Worm (Caenorhabditis elegans) whole organism, young adult: Measurements from ENCODE around the gene C04A2.15.
A peak's percentile ranks its signal among the peaks of the same experiment; 100 is the strongest.

Source experiments
- B0336.3 ChIP-seq: fragments of 200-800 bp; sonication (Bioruptor generic); IDR thresholded peaks from 2 replicates; pipeline ENCODE4 v1.3.6; 2022; ENCODE audit warnings: missing genetic modification characterization, missing compliant biosample characterization
- C17E4.6 ChIP-seq: fragments of 200-800 bp; sonication (Bioruptor generic); IDR thresholded peaks from 2 replicates; pipeline ENCODE4 v1.3.6; 2022; ENCODE audit warnings: missing genetic modification reagents, missing genetic modification characterization, missing compliant biosample characterization
- D2030.7 ChIP-seq: fragments of 200-800 bp; sonication (Bioruptor generic); IDR thresholded peaks from 2 replicates; pipeline ENCODE4 v1.3.6; 2022; ENCODE audit warnings: missing genetic modification reagents, missing genetic modification characterization, missing compliant biosample characterization
- F23B12.7 ChIP-seq: sonication (generic microtip); optimal IDR thresholded peaks from 2 replicates; lab custom pipeline; 2017; ENCODE audit warnings: missing genetic modification characterization, mild to moderate bottlenecking, missing compliant biosample characterization, antibody characterized with exemption, moderate library complexity; ENCODE audit not compliant: insufficient read depth
- F55B11.4 ChIP-seq: sonication (generic microtip); optimal IDR thresholded peaks from 2 replicates; lab custom pipeline; 2016; ENCODE audit warnings: missing compliant biosample characterization, missing genetic modification characterization, borderline replicate concordance; ENCODE audit not compliant: insufficient read depth
- F57A8.1 ChIP-seq: fragments of 200-800 bp; sonication (Bioruptor generic); optimal IDR thresholded peaks from 2 replicates; lab custom pipeline; 2018; ENCODE audit warnings: mild to moderate bottlenecking, missing genetic modification characterization, moderate library complexity, missing compliant biosample characterization
- F57C9.4 ChIP-seq: sonication (generic microtip); optimal IDR thresholded peaks from 2 replicates; lab custom pipeline; 2017; ENCODE audit warnings: mild to moderate bottlenecking, missing genetic modification characterization, missing compliant biosample characterization
- T07F8.4 ChIP-seq: sonication (generic microtip); optimal IDR thresholded peaks from 2 replicates; lab custom pipeline; 2016; ENCODE audit warnings: mild to moderate bottlenecking, missing genetic modification characterization, moderate library complexity, missing compliant biosample characterization
- Y56A3A.18 ChIP-seq: fragments of 200-800 bp; sonication (Bioruptor generic); IDR thresholded peaks from 2 replicates; pipeline ENCODE4 v1.3.6; 2022; ENCODE audit warnings: missing genetic modification reagents, missing genetic modification characterization, missing compliant biosample characterization
- Y67H2A.10 ChIP-seq: fragments of 200-800 bp; sonication (Bioruptor generic); conservative IDR thresholded peaks from 2 replicates; pipeline ENCODE4 v1.3.6; 2022; ENCODE audit warnings: missing genetic modification reagents, missing genetic modification characterization, missing compliant biosample characterization
- Y79H2A.3 ChIP-seq: fragments of 200-800 bp; sonication (Bioruptor generic); conservative IDR thresholded peaks from 2 replicates; pipeline ENCODE4 v1.3.6; 2022; ENCODE audit warnings: missing genetic modification reagents, missing genetic modification characterization, missing compliant biosample characterization
- akir-1 ChIP-seq: fragments of 200-800 bp; sonication (Bioruptor generic); optimal IDR thresholded peaks from 2 replicates; lab custom pipeline; 2018; ENCODE audit warnings: mild to moderate bottlenecking, missing genetic modification characterization, moderate library complexity, missing compliant biosample characterization
- athp-1 ChIP-seq: sonication (generic microtip); optimal IDR thresholded peaks from 2 replicates; lab custom pipeline; 2017; ENCODE audit warnings: mild to moderate bottlenecking, missing genetic modification characterization, missing compliant biosample characterization
- attf-5 ChIP-seq: fragments of 200-800 bp; sonication (Bioruptor generic); optimal IDR thresholded peaks from 2 replicates; lab custom pipeline; 2018; ENCODE audit warnings: mild to moderate bottlenecking, missing genetic modification characterization, missing compliant biosample characterization
- bed-2 ChIP-seq: fragments of 200-800 bp; sonication (Bioruptor generic); IDR thresholded peaks from 2 replicates; pipeline ENCODE4 v1.3.6; 2022; ENCODE audit warnings: missing genetic modification reagents, missing genetic modification characterization, missing compliant biosample characterization
- ccch-3 ChIP-seq: fragments of 200-800 bp; sonication (Bioruptor generic); optimal IDR thresholded peaks from 2 replicates; lab custom pipeline; 2018; ENCODE audit warnings: mild to moderate bottlenecking, missing genetic modification characterization, missing compliant biosample characterization
- cebp-2 ChIP-seq: fragments of 200-800 bp; sonication (Bioruptor generic); IDR thresholded peaks from 2 replicates; pipeline ENCODE4 v1.3.6; 2022; ENCODE audit warnings: missing genetic modification characterization, missing compliant biosample characterization
- ceh-27 ChIP-seq: fragments of 200-800 bp; sonication (Bioruptor generic); optimal IDR thresholded peaks from 2 replicates; lab custom pipeline; 2018; ENCODE audit warnings: mild to moderate bottlenecking, missing genetic modification characterization, moderate library complexity, missing compliant biosample characterization
- die-1 ChIP-seq: sonication (generic microtip); optimal IDR thresholded peaks from 2 replicates; lab custom pipeline; 2016; ENCODE audit warnings: missing genotype, mild to moderate bottlenecking, missing genetic modification characterization, missing compliant biosample characterization
- dox-1 ChIP-seq: fragments of 200-800 bp; sonication (Bioruptor generic); IDR thresholded peaks from 2 replicates; pipeline ENCODE4 v1.3.6; 2022; ENCODE audit warnings: missing genetic modification reagents, missing genetic modification characterization, missing compliant biosample characterization
- egl-44 ChIP-seq: fragments of 200-800 bp; sonication (Bioruptor generic); IDR thresholded peaks from 2 replicates; pipeline ENCODE4 v1.3.6; 2022; ENCODE audit warnings: missing genetic modification reagents, missing genetic modification characterization, missing compliant biosample characterization
- egrh-3 ChIP-seq: fragments of 200-800 bp; sonication (Bioruptor generic); IDR thresholded peaks from 2 replicates; pipeline ENCODE4 v1.3.6; 2022; ENCODE audit warnings: missing genetic modification reagents, missing genetic modification characterization, missing compliant biosample characterization
- ekl-4 ChIP-seq: fragments of 200-800 bp; sonication (Bioruptor generic); IDR thresholded peaks from 2 replicates; pipeline ENCODE4 v1.3.6; 2022; ENCODE audit warnings: missing genetic modification reagents, missing genetic modification characterization, missing compliant biosample characterization
- ets-4 ChIP-seq: fragments of 200-800 bp; sonication (Bioruptor generic); optimal IDR thresholded peaks from 2 replicates; lab custom pipeline; 2018; ENCODE audit warnings: mild to moderate bottlenecking, missing genetic modification characterization, missing compliant biosample characterization
- him-1 ChIP-seq: sonication (generic microtip); optimal IDR thresholded peaks from 2 replicates; lab custom pipeline; 2016; ENCODE audit warnings: missing genotype, missing genetic modification reagents, missing genetic modification characterization, missing compliant biosample characterization
- hmg-1.2 ChIP-seq: fragments of 200-800 bp; sonication (Bioruptor generic); IDR thresholded peaks from 2 replicates; pipeline ENCODE4 v1.3.6; 2022; ENCODE audit warnings: missing genetic modification reagents, missing genetic modification characterization, missing compliant biosample characterization
- lin-54 ChIP-seq: fragments of 200-800 bp; sonication (Bioruptor generic); optimal IDR thresholded peaks from 2 replicates; lab custom pipeline; 2018; ENCODE audit warnings: mild to moderate bottlenecking, missing genetic modification characterization, missing compliant biosample characterization
- lsl-1 ChIP-seq: fragments of 200-800 bp; sonication (Bioruptor generic); optimal IDR thresholded peaks from 2 replicates; lab custom pipeline; 2018; ENCODE audit warnings: mild to moderate bottlenecking, missing genetic modification characterization, moderate library complexity, missing compliant biosample characterization
- madf-6 ChIP-seq: fragments of 200-800 bp; sonication (Bioruptor generic); IDR thresholded peaks from 2 replicates; pipeline ENCODE4 v1.3.6; 2022; ENCODE audit warnings: missing genetic modification reagents, missing genetic modification characterization, missing compliant biosample characterization
- mxl-1 ChIP-seq: sonication (generic microtip); optimal IDR thresholded peaks from 2 replicates; lab custom pipeline; 2016; ENCODE audit warnings: missing genetic modification characterization, missing compliant biosample characterization
- nfya-1 ChIP-seq: sonication (generic microtip); optimal IDR thresholded peaks from 2 replicates; lab custom pipeline; 2017; ENCODE audit warnings: antibody characterized with exemption, missing compliant biosample characterization, missing genetic modification characterization, borderline replicate concordance; ENCODE audit not compliant: insufficient read depth
- nfya-2 ChIP-seq: fragments of 200-800 bp; sonication (Bioruptor generic); IDR thresholded peaks from 2 replicates; pipeline ENCODE4 v1.3.6; 2022; ENCODE audit warnings: missing genetic modification reagents, missing genetic modification characterization, missing compliant biosample characterization
- nhr-120 ChIP-seq: fragments of 200-800 bp; sonication (Bioruptor generic); IDR thresholded peaks from 2 replicates; pipeline ENCODE4 v1.3.6; 2022; ENCODE audit warnings: missing genetic modification characterization, missing compliant biosample characterization
- nhr-27 ChIP-seq: fragments of 200-800 bp; sonication (Bioruptor generic); optimal IDR thresholded peaks from 2 replicates; lab custom pipeline; 2018; ENCODE audit warnings: mild to moderate bottlenecking, missing genetic modification characterization, moderate library complexity, missing compliant biosample characterization
- nhr-90 ChIP-seq: sonication (generic microtip); optimal IDR thresholded peaks from 2 replicates; lab custom pipeline; 2016; ENCODE audit warnings: missing genotype, mild to moderate bottlenecking, missing genetic modification characterization, missing compliant biosample characterization
- pbrm-1 ChIP-seq: fragments of 200-800 bp; sonication (Bioruptor generic); IDR thresholded peaks from 2 replicates; pipeline ENCODE4 v1.3.6; 2022; ENCODE audit warnings: missing genetic modification reagents, missing genetic modification characterization, missing compliant biosample characterization
- rpc-1 ChIP-seq, 2 experiments: fragments of 150-350 bp in 1 of 2; sonication (generic microtip) in 1 of 2; optimal IDR thresholded peaks; 2 replicates each; lab custom pipeline; 2014 to 2018; ENCODE audit warnings: missing biosample characterization in 1 of 2, missing genetic modification characterization in 1 of 2, missing genetic modification reagents in 1 of 2, missing genotype in 1 of 2
- sea-2 ChIP-seq: fragments of 200-800 bp; sonication (Bioruptor generic); IDR thresholded peaks from 2 replicates; pipeline ENCODE4 v1.3.6; 2022; ENCODE audit warnings: missing genetic modification characterization, missing compliant biosample characterization
- snpc-1.1 ChIP-seq: sonication (generic microtip); optimal IDR thresholded peaks from 2 replicates; lab custom pipeline; 2017; ENCODE audit warnings: missing genetic modification characterization, mild to moderate bottlenecking, missing compliant biosample characterization, antibody characterized with exemption, moderate library complexity, missing genotype, missing genetic modification reagents; ENCODE audit not compliant: insufficient read depth
- snpc-1.3 ChIP-seq: sonication (generic microtip); optimal IDR thresholded peaks from 2 replicates; lab custom pipeline; 2017; ENCODE audit warnings: missing genetic modification characterization, mild to moderate bottlenecking, missing compliant biosample characterization, antibody characterized with exemption, moderate library complexity, missing genotype, missing genetic modification reagents; ENCODE audit not compliant: insufficient read depth
- snpc-3.4 ChIP-seq: sonication (generic microtip); optimal IDR thresholded peaks from 2 replicates; lab custom pipeline; 2017; ENCODE audit warnings: missing genetic modification characterization, mild to moderate bottlenecking, missing compliant biosample characterization, antibody characterized with exemption, moderate library complexity, missing genotype, missing genetic modification reagents
- somi-1 ChIP-seq: fragments of 200-800 bp; sonication (Bioruptor generic); optimal IDR thresholded peaks from 2 replicates; lab custom pipeline; 2018; ENCODE audit warnings: mild to moderate bottlenecking, missing genetic modification characterization, missing compliant biosample characterization
- sptf-2 ChIP-seq: fragments of 200-800 bp; sonication (Bioruptor generic); optimal IDR thresholded peaks from 2 replicates; lab custom pipeline; 2018; ENCODE audit warnings: mild to moderate bottlenecking, missing genetic modification characterization, missing compliant biosample characterization
- xnd-1 ChIP-seq: sonication (generic microtip); optimal IDR thresholded peaks from 2 replicates; lab custom pipeline; 2016; ENCODE audit warnings: missing genotype, missing genetic modification reagents, missing genetic modification characterization, missing compliant biosample characterization
- zfh-2 ChIP-seq: fragments of 200-800 bp; sonication (Bioruptor generic); conservative IDR thresholded peaks from 2 replicates; pipeline ENCODE4 v1.3.6; 2022; ENCODE audit warnings: missing genetic modification reagents, missing genetic modification characterization, missing compliant biosample characterization
- zim-3 ChIP-seq: sonication (generic microtip); optimal IDR thresholded peaks from 2 replicates; lab custom pipeline; 2017; ENCODE audit warnings: mild to moderate bottlenecking, missing genetic modification characterization, moderate library complexity, missing compliant biosample characterization
- ztf-28 ChIP-seq: fragments of 200-800 bp; sonication (Bioruptor generic); IDR thresholded peaks from 2 replicates; pipeline ENCODE4 v1.3.6; 2022; ENCODE audit warnings: missing genetic modification reagents, missing genetic modification characterization, missing compliant biosample characterization
- ztf-6 ChIP-seq: fragments of 200-800 bp; sonication (Bioruptor generic); IDR thresholded peaks from 2 replicates; pipeline ENCODE4 v1.3.6; 2022; ENCODE audit warnings: missing genetic modification reagents, missing genetic modification characterization, missing compliant biosample characterization

Gene C04A2.15

ce11 chrII:6842651-6843118 lies 9.4 kb upstream of the C04A2.15 start (continued):
- TF ChIP-seq akir-1 (GFP tag; lab: Kevin White, UChicago) (no peak), nfya-1 (tag; lab: Kevin White, UChicago) (no peak), ztf-6 (GFP tag; lab: Robert Waterston, UW) (no peak), cebp-2 (no peak), athp-1 (tag; lab: Kevin White, UChicago) (no peak), lin-54 (peak; percentile 13), pbrm-1 (no peak), F23B12.7 (peak; percentile 5), B0336.3 (GFP tag; lab: Robert Waterston, UW) (peak; percentile 92), hmg-1.2 (GFP tag; lab: Robert Waterston, UW) (peak; percentile 30; the same call in 1 of the 2 replicates), madf-6 (GFP tag; lab: Robert Waterston, UW) (no peak), egl-44 (peak; percentile 46; the same call in 1 of the 2 replicates), nhr-90 (tag; lab: Kevin White, UChicago) (peak; percentile 77), sptf-2 (GFP tag; lab: Kevin White, UChicago) (peak; percentile 57), nhr-27 (tag; lab: Kevin White, UChicago) (no peak), snpc-1.1 (tag; lab: Kevin White, UChicago) (no peak), egrh-3 (GFP tag; lab: Robert Waterston, UW) (no peak), snpc-3.4 (tag; lab: Kevin White, UChicago) (no peak), snpc-1.3 (no peak), nfya-2 (no peak), dox-1 (peak; percentile 88), Y56A3A.18 (GFP tag; lab: Robert Waterston, UW) (no peak), Y67H2A.10 (GFP tag; lab: Robert Waterston, UW) (no peak), ccch-3 (GFP tag; lab: Kevin White, UChicago) (no peak), bed-2 (GFP tag; lab: Robert Waterston, UW) (no peak), mxl-1 (no peak), Y79H2A.3 (GFP tag; lab: Robert Waterston, UW) (no peak), rpc-1 (optimal IDR thresholded peaks at IDR 0.05; lab: Kevin White, UChicago) (no peak), rpc-1 (tag; optimal IDR thresholded peaks at IDR 0.05; lab: Kevin White, UChicago) (no peak), zfh-2 (GFP tag; lab: Robert Waterston, UW) (peak; percentile 62; the same call in 1 of the 2 replicates), T07F8.4 (no peak), him-1 (tag; lab: Kevin White, UChicago) (no peak), lsl-1 (GFP tag; lab: Kevin White, UChicago) (no peak), xnd-1 (tag; lab: Kevin White, UChicago) (no peak), F57C9.4 (tag; lab: Kevin White, UChicago) (no peak), ekl-4 (peak; percentile 69; the same call in 1 of the 2 replicates), ceh-27 (peak; percentile 59), sea-2 (GFP tag; lab: Robert Waterston, UW) (no peak), F55B11.4 (tag; lab: Kevin White, UChicago) (no peak), nhr-120 (no peak), somi-1 (peak; percentile 85), C17E4.6 (GFP tag; lab: Robert Waterston, UW) (no peak), ztf-28 (no peak), die-1 (tag; lab: Kevin White, UChicago) (peak; percentile 60), zim-3 (tag; lab: Kevin White, UChicago) (no peak), D2030.7 (no peak), ets-4 (GFP tag; lab: Kevin White, UChicago) (peak; percentile 79), F57A8.1 (GFP tag; lab: Kevin White, UChicago) (no peak), attf-5 (GFP tag; lab: Kevin White, UChicago) (peak; percentile 76)
